Fruit fly (Drosophila melanogaster): Measurements from ENCODE around the gene CG31251.

Gene CG31251

dm6 chr3R:17670857-17671336, 13.8 kb downstream of the CG31251 start, which contains the start of the genes CG7523 and Mps1 (continued):
- TF ChIP-seq CG17361 (GFP tag; IDR thresholded peaks at IDR 0.05) = peak; percentile 59; the same call in 2 of the 3 replicates
- TF ChIP-seq gcm (GFP tag; optimal IDR thresholded peaks at IDR 0.05) = peak; percentile 20
- TF ChIP-seq CG2712 (tag; optimal IDR thresholded peaks at IDR 0.05) = peak; percentile 38
- TF ChIP-seq Myb (GFP tag; optimal IDR thresholded peaks at IDR 0.05) = peak; percentile 91
- TF ChIP-seq CG3995 (GFP tag; optimal IDR thresholded peaks at IDR 0.05) = peak; percentile 9
- TF ChIP-seq Xbp1 (GFP tag; optimal IDR thresholded peaks at IDR 0.05) = peak; percentile 4
- TF ChIP-seq eve (GFP tag; optimal IDR thresholded peaks at IDR 0.05) = no peak
- no peak for TF ChIP-seq da (GFP tag; optimal IDR thresholded peaks at IDR 0.05)
- TF ChIP-seq Dek (tag; optimal IDR thresholded peaks at IDR 0.05) = peak; percentile 48
- no peak for TF ChIP-seq CG31441 (GFP tag; IDR thresholded peaks at IDR 0.05)
- peak; percentile 98 for TF ChIP-seq ftz-f1 (GFP tag; optimal IDR thresholded peaks at IDR 0.05)
- no peak for TF ChIP-seq CG14965 (GFP tag; optimal IDR thresholded peaks at IDR 0.05; ENCODE audit: borderline replicate concordance)
- no peak for TF ChIP-seq CG14860 (GFP tag; IDR thresholded peaks at IDR 0.05; ENCODE audit: partially characterized antibody)
- TF ChIP-seq CG15011 (GFP tag; optimal IDR thresholded peaks at IDR 0.05) = no peak
- TF ChIP-seq Tbp (GFP tag; optimal IDR thresholded peaks at IDR 0.05) = no peak
- no peak for TF ChIP-seq Mad (GFP tag; optimal IDR thresholded peaks at IDR 0.05)
- TF ChIP-seq CG8924 (tag; optimal IDR thresholded peaks at IDR 0.05) = peak; percentile 67
- peak; percentile 37 for TF ChIP-seq sug (tag; optimal IDR thresholded peaks at IDR 0.05)
- no peak for TF ChIP-seq Jarid2 (GFP tag; optimal IDR thresholded peaks at IDR 0.05)
- TF ChIP-seq Oaz (GFP tag; IDR thresholded peaks at IDR 0.05) = no peak
- TF ChIP-seq CG15479 (GFP tag; optimal IDR thresholded peaks at IDR 0.05) = no peak
- no peak for TF ChIP-seq CG1792 (GFP tag; optimal IDR thresholded peaks at IDR 0.05)
- TF ChIP-seq Awh (GFP tag; IDR thresholded peaks at IDR 0.05) = no peak
- TF ChIP-seq zen (tag; optimal IDR thresholded peaks at IDR 0.05) = no peak
- no peak for TF ChIP-seq CG10565 (GFP tag; optimal IDR thresholded peaks at IDR 0.05)
- TF ChIP-seq pho (GFP tag; optimal IDR thresholded peaks at IDR 0.05) = peak; percentile 19
- TF ChIP-seq bigmax (GFP tag; optimal IDR thresholded peaks at IDR 0.05) = no peak
- no peak for TF ChIP-seq Elba2 (GFP tag; optimal IDR thresholded peaks at IDR 0.05)
- TF ChIP-seq Trl (optimal IDR thresholded peaks at IDR 0.05) = no peak
- no peak for TF ChIP-seq Trl (GFP tag; optimal IDR thresholded peaks at IDR 0.05)
- TF ChIP-seq stc (GFP tag; IDR thresholded peaks at IDR 0.05) = no peak
- TF ChIP-seq CG8765 (GFP tag; IDR thresholded peaks at IDR 0.05) = no peak
- TF ChIP-seq CG15601 (tag; optimal IDR thresholded peaks at IDR 0.05) = peak; percentile 55
- TF ChIP-seq CG13123 (GFP tag; optimal IDR thresholded peaks at IDR 0.05) = no peak
- no peak for TF ChIP-seq gt (GFP tag; IDR thresholded peaks at IDR 0.05)
- TF ChIP-seq CG13624 (GFP tag; optimal IDR thresholded peaks at IDR 0.05) = no peak
- TF ChIP-seq CG17612 (GFP tag; IDR thresholded peaks at IDR 0.05) = no peak
- no peak for TF ChIP-seq ro (GFP tag; IDR thresholded peaks at IDR 0.05)
- no peak for TF ChIP-seq CG2678 (tag; optimal IDR thresholded peaks at IDR 0.05)
- no peak for TF ChIP-seq sisA (GFP tag; IDR thresholded peaks at IDR 0.05)
- TF ChIP-seq Med (GFP tag) = peak; percentile 12
- TF ChIP-seq seq (GFP tag; IDR thresholded peaks at IDR 0.05) = no peak
- TF ChIP-seq gfzf (GFP tag; optimal IDR thresholded peaks at IDR 0.05) = peak; percentile 65
- no peak for TF ChIP-seq Optix (GFP tag; IDR thresholded peaks at IDR 0.05)
- no peak for TF ChIP-seq CG43689 (GFP tag; IDR thresholded peaks at IDR 0.05)
- TF ChIP-seq Vsx1 (GFP tag; optimal IDR thresholded peaks at IDR 0.05) = no peak
- TF ChIP-seq corto (GFP tag; optimal IDR thresholded peaks at IDR 0.05) = no peak
- TF ChIP-seq CG9817 (tag; optimal IDR thresholded peaks at IDR 0.05) = no peak
- TF ChIP-seq cad (GFP tag; optimal IDR thresholded peaks at IDR 0.05) = no peak
- TF ChIP-seq CG30403 (GFP tag; optimal IDR thresholded peaks at IDR 0.05) = peak; percentile 29
- peak; percentile 61 for TF ChIP-seq CG13287 (GFP tag; IDR thresholded peaks at IDR 0.05; ENCODE audit: partially characterized antibody)
- TF ChIP-seq pum (GFP tag; optimal IDR thresholded peaks at IDR 0.05) = no peak
